Worm (Caenorhabditis elegans) whole organism, L4 larva: ENCODE results near the gene T01B11.1.
"Not testable (repeated sequence)": the region's sequence is repeated elsewhere in the genome, so short reads cannot be mapped to it uniquely, and the experiment has no call there.

Experiments used
- D1046.2 ChIP-seq: fragments of 200-800 bp; sonication (Bioruptor generic); IDR thresholded peaks from 2 replicates; pipeline ENCODE4 v1.3.6; 2022; ENCODE audit warnings: missing genetic modification characterization, missing compliant biosample characterization
- F10B5.3 ChIP-seq: sonication (generic microtip); optimal IDR thresholded peaks from 2 replicates; lab custom pipeline; 2016; ENCODE audit warnings: mild to moderate bottlenecking, missing genetic modification characterization, missing compliant biosample characterization
- F26F4.8 ChIP-seq: fragments of 200-800 bp; sonication (Bioruptor generic); conservative IDR thresholded peaks from 2 replicates; pipeline ENCODE4 v1.3.6; 2022; ENCODE audit warnings: missing genetic modification characterization, missing compliant biosample characterization
- F44E2.7 ChIP-seq: fragments of 200-800 bp; sonication (Bioruptor generic); IDR thresholded peaks from 2 replicates; pipeline ENCODE4 v2.1.2; 2022; ENCODE audit warnings: missing genetic modification characterization, missing compliant biosample characterization
- F49E8.2 ChIP-seq: sonication (generic microtip); optimal IDR thresholded peaks from 2 replicates; lab custom pipeline; 2016; ENCODE audit warnings: missing compliant biosample characterization, mild to moderate bottlenecking, missing genetic modification characterization, borderline replicate concordance
- Y105C5A.15 ChIP-seq: fragments of 200-800 bp; sonication (Bioruptor generic); IDR thresholded peaks from 2 replicates; pipeline ENCODE4 v1.3.6; 2022; ENCODE audit warnings: missing genetic modification characterization, missing compliant biosample characterization
- Y48G9A.11 ChIP-seq: fragments of 200-800 bp; sonication (Bioruptor generic); IDR thresholded peaks from 2 replicates; pipeline ENCODE4 v1.3.6; 2022; ENCODE audit warnings: missing genetic modification reagents, missing genetic modification characterization, missing compliant biosample characterization
- ZK337.2 ChIP-seq: fragments of 200-800 bp; sonication (Bioruptor generic); IDR thresholded peaks from 2 replicates; pipeline ENCODE4 v1.3.6; 2022; ENCODE audit warnings: missing genetic modification reagents, missing genetic modification characterization, missing compliant biosample characterization
- aha-1 ChIP-seq: fragments of 150-350 bp; peaks from one replicate; lab custom pipeline; 2014; ENCODE audit warnings: missing biosample characterization, missing genetic modification characterization
- ama-1 ChIP-seq: fragments of 150-350 bp; optimal IDR thresholded peaks from 2 replicates; lab custom pipeline; 2014; ENCODE audit warnings: inconsistent platforms, mixed read lengths
- arid-1 ChIP-seq: fragments of 200-800 bp; sonication (Bioruptor generic); conservative IDR thresholded peaks from 2 replicates; pipeline ENCODE4 v1.3.6; 2022; ENCODE audit warnings: missing genetic modification reagents, missing genetic modification characterization, missing compliant biosample characterization
- ceh-44 ChIP-seq: fragments of 200-800 bp; sonication (Bioruptor generic); IDR thresholded peaks from 2 replicates; pipeline ENCODE4 v1.3.6; 2022; ENCODE audit warnings: missing genetic modification reagents, missing genetic modification characterization, missing compliant biosample characterization
- ctbp-1 ChIP-seq: fragments of 200-800 bp; sonication (Bioruptor generic); IDR thresholded peaks from 2 replicates; pipeline ENCODE4 v1.3.6; 2022; ENCODE audit warnings: missing genetic modification reagents, missing genetic modification characterization, missing compliant biosample characterization
- daf-16 ChIP-seq, 3 experiments: sonication (generic microtip); optimal IDR thresholded peaks; 2 replicates each; lab custom pipeline; 2016 to 2017; ENCODE audit warnings: missing genetic modification characterization in 3 of 3, missing genetic modification reagents in 3 of 3, mild to moderate bottlenecking in 2 of 3, missing compliant biosample characterization in 2 of 3, missing biosample characterization in 1 of 3, moderate library complexity in 1 of 3
- dmd-6 ChIP-seq: fragments of 200-800 bp; sonication (Bioruptor generic); IDR thresholded peaks from 2 replicates; pipeline ENCODE4 v1.3.6; 2022; ENCODE audit warnings: missing genetic modification reagents, missing genetic modification characterization, missing compliant biosample characterization
- dmd-8 ChIP-seq: fragments of 200-800 bp; sonication (Bioruptor generic); IDR thresholded peaks from 2 replicates; pipeline ENCODE4 v1.3.6; 2022; ENCODE audit warnings: missing genetic modification characterization, missing compliant biosample characterization
- dmd-9 ChIP-seq: fragments of 200-800 bp; sonication (Bioruptor generic); IDR thresholded peaks from 2 replicates; pipeline ENCODE4 v1.3.6; 2022; ENCODE audit warnings: missing genetic modification reagents, missing genetic modification characterization, missing compliant biosample characterization
- duxl-1 ChIP-seq: sonication (generic microtip); optimal IDR thresholded peaks from 2 replicates; lab custom pipeline; 2016; ENCODE audit warnings: mild to moderate bottlenecking, missing genetic modification characterization, moderate library complexity, missing compliant biosample characterization; ENCODE audit not compliant: poor library complexity
- egl-43 ChIP-seq: fragments of 200-800 bp; sonication (Bioruptor generic); IDR thresholded peaks from 2 replicates; pipeline ENCODE4 v1.3.6; 2022; ENCODE audit warnings: missing genetic modification reagents, missing genetic modification characterization, missing compliant biosample characterization
- jun-1 ChIP-seq: fragments of 150-350 bp; optimal IDR thresholded peaks from 2 replicates; lab custom pipeline; 2014; ENCODE audit warnings: missing biosample characterization, missing genetic modification reagents, missing genetic modification characterization
- lim-7 ChIP-seq: fragments of 200-800 bp; sonication (Bioruptor generic); IDR thresholded peaks from 2 replicates; pipeline ENCODE4 v1.3.6; 2022; ENCODE audit warnings: missing genetic modification characterization, missing compliant biosample characterization
- lin-1 ChIP-seq: fragments of 200-800 bp; sonication (Bioruptor generic); IDR thresholded peaks from 2 replicates; pipeline ENCODE4 v1.3.6; 2022; ENCODE audit warnings: missing genetic modification reagents, missing genetic modification characterization, missing compliant biosample characterization
- lin-13 ChIP-seq: fragments of 150-350 bp; optimal IDR thresholded peaks from 2 replicates; lab custom pipeline; 2014; ENCODE audit warnings: missing biosample characterization, missing genetic modification reagents, missing genetic modification characterization
- lin-29 ChIP-seq: fragments of 200-800 bp; sonication (Bioruptor generic); IDR thresholded peaks from 2 replicates; pipeline ENCODE4 v1.3.6; 2022; ENCODE audit warnings: missing genetic modification reagents, missing genetic modification characterization, missing compliant biosample characterization
- lin-38 ChIP-seq: fragments of 200-800 bp; sonication (Bioruptor generic); IDR thresholded peaks from 2 replicates; pipeline ENCODE4 v1.3.6; 2022; ENCODE audit warnings: missing genetic modification reagents, missing genetic modification characterization, missing compliant biosample characterization
- lir-3 ChIP-seq: sonication (generic microtip); optimal IDR thresholded peaks from 2 replicates; lab custom pipeline; 2016; ENCODE audit warnings: mild to moderate bottlenecking, missing genetic modification characterization, missing compliant biosample characterization
- madf-5 ChIP-seq, 2 experiments: fragments of 200-800 bp; sonication (Bioruptor generic); IDR thresholded peaks; 2 replicates each; pipeline ENCODE4 v1.3.6; 2022; ENCODE audit warnings: missing compliant biosample characterization in 2 of 2, missing genetic modification characterization in 2 of 2
- madf-9 ChIP-seq: fragments of 200-800 bp; sonication (Bioruptor generic); conservative IDR thresholded peaks from 2 replicates; pipeline ENCODE4 v1.3.6; 2022; ENCODE audit warnings: missing genetic modification reagents, missing genetic modification characterization, missing compliant biosample characterization
- mdl-1 ChIP-seq, 2 experiments: fragments of 150-350 bp in 1 of 2; sonication (generic microtip) in 1 of 2; optimal IDR thresholded peaks; 2 replicates each; lab custom pipeline; 2014 to 2017; ENCODE audit warnings: missing biosample characterization in 2 of 2, missing genetic modification characterization in 2 of 2
- mdt-29 ChIP-seq: fragments of 200-800 bp; sonication (Bioruptor generic); IDR thresholded peaks from 2 replicates; pipeline ENCODE4 v1.3.6; 2022; ENCODE audit warnings: missing genetic modification reagents, missing genetic modification characterization, missing compliant biosample characterization
- nhr-28 ChIP-seq: fragments of 150-350 bp; optimal IDR thresholded peaks from 2 replicates; lab custom pipeline; 2014; ENCODE audit warnings: missing biosample characterization, missing genetic modification characterization
- nhr-41 ChIP-seq: fragments of 200-800 bp; sonication (Bioruptor generic); IDR thresholded peaks from 2 replicates; pipeline ENCODE4 v1.3.6; 2022; ENCODE audit warnings: missing genetic modification reagents, missing genetic modification characterization, missing compliant biosample characterization
- nhr-77 ChIP-seq: fragments of 150-350 bp; optimal IDR thresholded peaks from 2 replicates; lab custom pipeline; 2014; ENCODE audit warnings: missing biosample characterization, missing genetic modification characterization
- pha-4 ChIP-seq, 2 experiments: fragments of 150-350 bp in 1 of 2; fragments of 200-800 bp in 1 of 2; sonication (Bioruptor generic) in 1 of 2; IDR thresholded peaks in 1 of 2; optimal IDR thresholded peaks in 1 of 2; 2 replicates each; pipeline versions ENCODE4 v1.3.6 to Lab custom; 2014 to 2022; ENCODE audit warnings: missing genetic modification characterization in 2 of 2, missing genetic modification reagents in 2 of 2, missing biosample characterization in 1 of 2, missing compliant biosample characterization in 1 of 2
- saeg-2 ChIP-seq: fragments of 200-800 bp; sonication (Bioruptor generic); IDR thresholded peaks from 2 replicates; pipeline ENCODE4 v1.3.6; 2022; ENCODE audit warnings: missing genetic modification reagents, missing genetic modification characterization, missing compliant biosample characterization
- skn-1 ChIP-seq: fragments of 150-350 bp; optimal IDR thresholded peaks from 2 replicates; lab custom pipeline; 2014; ENCODE audit warnings: missing biosample characterization, missing genetic modification characterization
- snpc-1.2 ChIP-seq: fragments of 200-800 bp; sonication (Bioruptor generic); IDR thresholded peaks from 2 replicates; pipeline ENCODE4 v1.3.6; 2022; ENCODE audit warnings: missing genetic modification reagents, missing genetic modification characterization, missing compliant biosample characterization
- spr-3 ChIP-seq: fragments of 200-800 bp; sonication (Bioruptor generic); optimal IDR thresholded peaks from 2 replicates; lab custom pipeline; 2018; ENCODE audit warnings: mild to moderate bottlenecking, missing genetic modification characterization, missing compliant biosample characterization
- tra-1 ChIP-seq: fragments of 200-800 bp; sonication (Bioruptor generic); IDR thresholded peaks from 2 replicates; pipeline ENCODE4 v1.3.6; 2022; ENCODE audit warnings: missing genetic modification reagents, missing genetic modification characterization, missing compliant biosample characterization
- unc-39 ChIP-seq: sonication (generic microtip); optimal IDR thresholded peaks from 2 replicates; lab custom pipeline; 2017; ENCODE audit warnings: missing biosample characterization, missing genetic modification characterization
- vab-7 ChIP-seq: fragments of 200-800 bp; sonication (Bioruptor generic); IDR thresholded peaks from 2 replicates; pipeline ENCODE4 v1.3.6; 2022; ENCODE audit warnings: missing genetic modification reagents, missing genetic modification characterization, missing compliant biosample characterization

Gene T01B11.1

DNA sequence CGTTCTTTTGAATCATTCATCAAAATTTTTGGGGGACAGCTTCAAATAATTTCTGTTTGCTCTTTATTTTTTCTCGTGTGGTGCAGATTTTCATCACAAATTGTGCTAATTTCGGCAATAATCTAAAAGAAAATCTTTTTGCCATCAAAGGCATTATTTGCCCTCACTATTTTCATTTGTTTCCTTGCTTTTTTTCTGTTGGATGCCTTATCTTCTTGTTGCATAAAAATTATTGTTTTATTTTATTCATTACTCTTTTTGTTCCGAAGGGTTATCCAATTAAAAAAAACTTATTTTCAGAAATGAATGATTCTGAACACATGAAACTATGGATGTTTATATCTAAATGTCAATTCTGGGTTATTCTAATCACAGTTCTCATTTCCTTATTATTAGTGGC is at the start of gene T01B11.1:
T01B11.1 (plus strand) TSS at position 301 of the 400 bp plus-strand sequence.
- TF ChIP-seq nhr-77 (tag; lab: Kevin White, UChicago) (no peak), jun-1 (no peak), lin-29 (GFP tag; lab: Robert Waterston, UW) (no peak), F10B5.3 (tag; lab: Kevin White, UChicago) (no peak), mdl-1 (tag; optimal IDR thresholded peaks at IDR 0.05; lab: Kevin White, UChicago) (no peak), madf-5 (GFP tag; IDR thresholded peaks at IDR 0.05; lab: Robert Waterston, UW) (no peak), lin-13 (GFP tag; lab: Kevin White, UChicago) (no peak), arid-1 (GFP tag; lab: Robert Waterston, UW) (no peak), Y48G9A.11 (no peak), nhr-28 (no peak), pha-4 (GFP tag; IDR thresholded peaks at IDR 0.05; lab: Robert Waterston, UW) (no peak), pha-4 (tag; optimal IDR thresholded peaks at IDR 0.05; lab: Kevin White, UChicago) (no peak), unc-39 (tag; lab: Kevin White, UChicago) (no peak), spr-3 (no peak), dmd-6 (GFP tag; lab: Robert Waterston, UW) (no peak), egl-43 (GFP tag; lab: Robert Waterston, UW) (no peak), lir-3 (tag; lab: Kevin White, UChicago) (no peak)

DNA sequence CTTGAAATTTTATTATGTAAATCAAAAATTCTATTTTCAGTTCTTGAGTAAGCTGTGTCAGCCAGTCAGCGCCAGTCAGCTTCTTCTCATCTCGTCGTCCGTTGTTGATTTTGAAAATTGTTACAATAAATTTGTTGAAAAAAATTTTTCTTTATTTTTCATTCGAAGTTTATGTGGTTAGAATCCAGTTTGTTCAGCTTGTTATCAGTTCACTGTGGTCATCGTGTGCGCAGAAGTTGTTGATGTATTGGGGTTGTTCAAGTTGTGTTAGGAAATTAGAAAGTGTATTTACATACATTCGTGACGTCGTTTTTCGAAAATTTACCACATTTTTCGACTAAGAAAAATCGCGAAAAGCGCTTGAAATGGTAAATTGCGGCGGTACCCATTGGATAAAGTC is 49.2 kb upstream of the T01B11.1 start:
- TF ChIP-seq madf-9 (no peak), mdt-29 (GFP tag; lab: Robert Waterston, UW) (no peak), lin-13 (GFP tag; lab: Kevin White, UChicago) (no peak), daf-16 (GFP tag; optimal IDR thresholded peaks at IDR 0.05; lab: Kevin White, UChicago) (no peak), daf-16 (tag; optimal IDR thresholded peaks at IDR 0.05; lab: Kevin White, UChicago) (no peak), F26F4.8 (GFP tag; lab: Robert Waterston, UW) (no peak), duxl-1 (tag; lab: Kevin White, UChicago) (no peak), vab-7 (GFP tag; lab: Robert Waterston, UW) (no peak), skn-1 (tag; lab: Kevin White, UChicago) (no peak), F49E8.2 (tag; lab: Kevin White, UChicago) (no peak), dmd-6 (GFP tag; lab: Robert Waterston, UW) (no peak), dmd-9 (GFP tag; lab: Robert Waterston, UW) (no peak), lir-3 (tag; lab: Kevin White, UChicago) (no peak), ama-1 (lab: Kevin White, UChicago) (no peak), aha-1 (tag; lab: Kevin White, UChicago) (no peak)

DNA sequence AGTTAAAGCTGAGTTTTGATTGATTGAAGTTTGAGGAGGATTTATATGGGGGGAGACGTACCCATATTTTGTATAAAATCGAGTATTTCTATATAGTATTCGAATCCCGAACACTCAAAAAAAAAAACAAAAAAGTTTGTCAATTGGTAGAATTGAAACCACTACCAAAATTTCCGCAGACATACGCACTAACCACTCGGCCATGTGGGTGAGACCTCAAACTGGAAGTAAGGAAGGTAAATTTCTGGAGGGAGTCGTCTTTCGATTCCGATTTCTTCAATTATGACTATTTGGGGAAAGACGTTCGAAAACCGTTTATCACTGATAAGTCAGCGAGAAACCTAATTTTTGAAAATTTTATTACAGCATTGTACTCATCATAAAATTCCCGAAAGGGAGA is 34.5 kb upstream of the T01B11.1 start:
- 0 out of 2 replicates have a peak, but pooled peaks have one; percentile 20 for TF ChIP-seq saeg-2 (GFP tag; lab: Robert Waterston, UW)
- TF ChIP-seq tra-1, result 0 out of 2 replicates have a peak, but pooled peaks have one; percentile 35
- peak; percentile 86 for TF ChIP-seq egl-43 (GFP tag; lab: Robert Waterston, UW)
- TF ChIP-seq Y48G9A.11, result peak; percentile 50
- peak; percentile 71 for TF ChIP-seq vab-7 (GFP tag; lab: Robert Waterston, UW)
- peak; percentile 92 for TF ChIP-seq lim-7 (GFP tag; lab: Robert Waterston, UW)
- TF ChIP-seq dmd-8 (GFP tag; lab: Robert Waterston, UW), result peak; percentile 95
- peak; percentile 78 for TF ChIP-seq ZK337.2 (GFP tag; lab: Robert Waterston, UW)
- TF ChIP-seq arid-1 (GFP tag; lab: Robert Waterston, UW), result peak; percentile 81
- peak; percentile 67 for TF ChIP-seq madf-9
- TF ChIP-seq lin-1, result peak; percentile 63
- peak; percentile 71 for TF ChIP-seq lin-38 (GFP tag; lab: Robert Waterston, UW)
- peak; percentile 78; the same call in 1 of the 2 replicates for TF ChIP-seq Y105C5A.15 (GFP tag; lab: Robert Waterston, UW)
- peak; percentile 5 for TF ChIP-seq aha-1 (tag; lab: Kevin White, UChicago)
- TF ChIP-seq madf-5 (GFP tag; IDR thresholded peaks at IDR 0.05; lab: Robert Waterston, UW), result 0 out of 4 replicates have a peak, but pooled peaks of 1 of the 2 experiments have one; percentile 58
- TF ChIP-seq ceh-44, result peak; percentile 66; the same call in 1 of the 2 replicates
- TF ChIP-seq pha-4 (GFP tag; IDR thresholded peaks at IDR 0.05; lab: Robert Waterston, UW), result peak; percentile 80; the same call in 1 of the 2 replicates
- TF ChIP-seq pha-4 (tag; optimal IDR thresholded peaks at IDR 0.05; lab: Kevin White, UChicago), result not testable (repeated sequence)
- 0 out of 2 replicates have a peak, but pooled peaks have one; percentile 19 for TF ChIP-seq F44E2.7 (GFP tag; lab: Robert Waterston, UW)
- peak; percentile 69 for TF ChIP-seq ctbp-1 (GFP tag; lab: Robert Waterston, UW)
- peak; percentile 90 for TF ChIP-seq F26F4.8 (GFP tag; lab: Robert Waterston, UW)
- TF ChIP-seq mdt-29 (GFP tag; lab: Robert Waterston, UW), result peak; percentile 40; the same call in 1 of the 2 replicates
- peak; percentile 72; the same call in 1 of the 2 replicates for TF ChIP-seq snpc-1.2 (GFP tag; lab: Robert Waterston, UW)
- TF ChIP-seq D1046.2 (GFP tag; lab: Robert Waterston, UW), result peak; percentile 88; the same call in 1 of the 2 replicates
- peak; percentile 36; the same call in 1 of the 2 replicates for TF ChIP-seq dmd-6 (GFP tag; lab: Robert Waterston, UW)
- peak; percentile 67 for TF ChIP-seq nhr-41
